Worm (Caenorhabditis elegans) whole organism, L4 larva: Measurements from ENCODE around the gene C44C10.3.
A peak's percentile ranks its signal among the peaks of the same experiment; 100 is the strongest.

Experiments
- D1046.2 ChIP-seq: fragments of 200-800 bp; sonication (Bioruptor generic); IDR thresholded peaks from 2 replicates; pipeline ENCODE4 v1.3.6; 2022; ENCODE audit warnings: missing genetic modification characterization, missing compliant biosample characterization
- F37D6.2 ChIP-seq: sonication (generic microtip); optimal IDR thresholded peaks from 2 replicates; lab custom pipeline; 2016; ENCODE audit warnings: mild to moderate bottlenecking, missing genetic modification characterization, missing compliant biosample characterization
- F44E2.7 ChIP-seq: fragments of 200-800 bp; sonication (Bioruptor generic); IDR thresholded peaks from 2 replicates; pipeline ENCODE4 v2.1.2; 2022; ENCODE audit warnings: missing genetic modification characterization, missing compliant biosample characterization
- T26A8.4 ChIP-seq: fragments of 200-800 bp; sonication (Bioruptor generic); IDR thresholded peaks from 2 replicates; pipeline ENCODE4 v1.3.6; 2022; ENCODE audit warnings: missing genetic modification characterization, missing compliant biosample characterization
- ZK337.2 ChIP-seq: fragments of 200-800 bp; sonication (Bioruptor generic); IDR thresholded peaks from 2 replicates; pipeline ENCODE4 v1.3.6; 2022; ENCODE audit warnings: missing genetic modification reagents, missing genetic modification characterization, missing compliant biosample characterization
- ZK546.5 ChIP-seq, 2 experiments: sonication (generic microtip); optimal IDR thresholded peaks; 2 replicates each; lab custom pipeline; 2017; ENCODE audit warnings: missing biosample characterization in 2 of 2, missing genetic modification characterization in 2 of 2
- aha-1 ChIP-seq: fragments of 150-350 bp; peaks from one replicate; lab custom pipeline; 2014; ENCODE audit warnings: missing biosample characterization, missing genetic modification characterization
- arid-1 ChIP-seq: fragments of 200-800 bp; sonication (Bioruptor generic); conservative IDR thresholded peaks from 2 replicates; pipeline ENCODE4 v1.3.6; 2022; ENCODE audit warnings: missing genetic modification reagents, missing genetic modification characterization, missing compliant biosample characterization
- attf-4 ChIP-seq: sonication (generic microtip); optimal IDR thresholded peaks from 3 replicates; lab custom pipeline; 2017; ENCODE audit warnings: missing biosample characterization, missing genetic modification characterization
- ceh-62 ChIP-seq: sonication (generic microtip); optimal IDR thresholded peaks from 2 replicates; lab custom pipeline; 2017; ENCODE audit warnings: missing biosample characterization, missing genetic modification characterization
- ces-1 ChIP-seq: fragments of 150-350 bp; sonication (generic microtip); optimal IDR thresholded peaks from 4 replicates; lab custom pipeline; 2014; ENCODE audit warnings: missing biosample characterization, missing genetic modification reagents, missing genetic modification characterization
- ctbp-1 ChIP-seq: fragments of 200-800 bp; sonication (Bioruptor generic); IDR thresholded peaks from 2 replicates; pipeline ENCODE4 v1.3.6; 2022; ENCODE audit warnings: missing genetic modification reagents, missing genetic modification characterization, missing compliant biosample characterization
- daf-16 ChIP-seq, 3 experiments: sonication (generic microtip); optimal IDR thresholded peaks; 2 replicates each; lab custom pipeline; 2016 to 2017; ENCODE audit warnings: missing genetic modification characterization in 3 of 3, missing genetic modification reagents in 3 of 3, mild to moderate bottlenecking in 2 of 3, missing compliant biosample characterization in 2 of 3, missing biosample characterization in 1 of 3, moderate library complexity in 1 of 3
- daf-8 ChIP-seq: fragments of 200-800 bp; sonication (Bioruptor generic); IDR thresholded peaks from 2 replicates; pipeline ENCODE4 v1.3.6; 2022; ENCODE audit warnings: missing genetic modification characterization, missing compliant biosample characterization
- dmd-6 ChIP-seq: fragments of 200-800 bp; sonication (Bioruptor generic); IDR thresholded peaks from 2 replicates; pipeline ENCODE4 v1.3.6; 2022; ENCODE audit warnings: missing genetic modification reagents, missing genetic modification characterization, missing compliant biosample characterization
- dpl-1 ChIP-seq: fragments of 150-350 bp; optimal IDR thresholded peaks from 2 replicates; lab custom pipeline; 2014; ENCODE audit warnings: missing biosample characterization, missing genetic modification reagents, missing genetic modification characterization
- dve-1 ChIP-seq: sonication (generic microtip); optimal IDR thresholded peaks from 2 replicates; lab custom pipeline; 2017; ENCODE audit warnings: antibody characterized with exemption, mild to moderate bottlenecking, missing genetic modification characterization, missing compliant biosample characterization; ENCODE audit not compliant: insufficient read depth
- fos-1 ChIP-seq: fragments of 150-350 bp; optimal IDR thresholded peaks from 2 replicates; lab custom pipeline; 2014; ENCODE audit warnings: missing biosample characterization, missing genetic modification characterization
- hlh-11 ChIP-seq: fragments of 200-800 bp; sonication (Bioruptor generic); optimal IDR thresholded peaks from 2 replicates; lab custom pipeline; 2018; ENCODE audit warnings: mild to moderate bottlenecking, missing genetic modification characterization, missing compliant biosample characterization
- lir-3 ChIP-seq: sonication (generic microtip); optimal IDR thresholded peaks from 2 replicates; lab custom pipeline; 2016; ENCODE audit warnings: mild to moderate bottlenecking, missing genetic modification characterization, missing compliant biosample characterization
- lsy-2 ChIP-seq, 2 experiments: fragments of 150-350 bp in 1 of 2; sonication (generic microtip) in 1 of 2; optimal IDR thresholded peaks; 2 replicates each; lab custom pipeline; 2014 to 2017; ENCODE audit warnings: missing biosample characterization in 2 of 2, missing genetic modification characterization in 2 of 2
- madf-5 ChIP-seq, 2 experiments: fragments of 200-800 bp; sonication (Bioruptor generic); IDR thresholded peaks; 2 replicates each; pipeline ENCODE4 v1.3.6; 2022; ENCODE audit warnings: missing compliant biosample characterization in 2 of 2, missing genetic modification characterization in 2 of 2
- madf-9 ChIP-seq: fragments of 200-800 bp; sonication (Bioruptor generic); conservative IDR thresholded peaks from 2 replicates; pipeline ENCODE4 v1.3.6; 2022; ENCODE audit warnings: missing genetic modification reagents, missing genetic modification characterization, missing compliant biosample characterization
- mdl-1 ChIP-seq, 2 experiments: fragments of 150-350 bp in 1 of 2; sonication (generic microtip) in 1 of 2; optimal IDR thresholded peaks; 2 replicates each; lab custom pipeline; 2014 to 2017; ENCODE audit warnings: missing biosample characterization in 2 of 2, missing genetic modification characterization in 2 of 2
- mep-1 ChIP-seq: fragments of 150-350 bp; sonication (generic microtip); optimal IDR thresholded peaks from 3 replicates; lab custom pipeline; 2014; ENCODE audit warnings: missing biosample characterization, missing genetic modification characterization
- mes-2 ChIP-seq: sonication (generic microtip); optimal IDR thresholded peaks from 2 replicates; lab custom pipeline; 2016; ENCODE audit warnings: missing genotype, mild to moderate bottlenecking, missing genetic modification characterization, missing compliant biosample characterization; ENCODE audit not compliant: poor library complexity, severe bottlenecking
- mxl-2 ChIP-seq: fragments of 200-800 bp; sonication (Bioruptor generic); conservative IDR thresholded peaks from 2 replicates; pipeline ENCODE4 v1.3.6; 2022; ENCODE audit warnings: missing genetic modification reagents, missing genetic modification characterization, missing compliant biosample characterization
- nhr-10 ChIP-seq: fragments of 150-350 bp; optimal IDR thresholded peaks from 2 replicates; lab custom pipeline; 2014; ENCODE audit warnings: missing biosample characterization, missing genetic modification characterization
- nhr-102 ChIP-seq: sonication (generic microtip); optimal IDR thresholded peaks from 2 replicates; lab custom pipeline; 2016; ENCODE audit warnings: mild to moderate bottlenecking, missing genetic modification characterization, moderate library complexity, missing compliant biosample characterization
- nhr-25 ChIP-seq: sonication (generic microtip); optimal IDR thresholded peaks from 2 replicates; lab custom pipeline; 2017; ENCODE audit warnings: missing genetic modification characterization, mild to moderate bottlenecking, missing compliant biosample characterization, antibody characterized with exemption, moderate library complexity, borderline replicate concordance; ENCODE audit not compliant: insufficient read depth
- nhr-28 ChIP-seq: fragments of 150-350 bp; optimal IDR thresholded peaks from 2 replicates; lab custom pipeline; 2014; ENCODE audit warnings: missing biosample characterization, missing genetic modification characterization
- nhr-6 ChIP-seq: fragments of 150-350 bp; optimal IDR thresholded peaks from 2 replicates; lab custom pipeline; 2014; ENCODE audit warnings: missing biosample characterization, missing genetic modification characterization
- nhr-77 ChIP-seq: fragments of 150-350 bp; optimal IDR thresholded peaks from 2 replicates; lab custom pipeline; 2014; ENCODE audit warnings: missing biosample characterization, missing genetic modification characterization
- pha-4 ChIP-seq, 2 experiments: fragments of 150-350 bp in 1 of 2; fragments of 200-800 bp in 1 of 2; sonication (Bioruptor generic) in 1 of 2; IDR thresholded peaks in 1 of 2; optimal IDR thresholded peaks in 1 of 2; 2 replicates each; pipeline versions ENCODE4 v1.3.6 to Lab custom; 2014 to 2022; ENCODE audit warnings: missing genetic modification characterization in 2 of 2, missing genetic modification reagents in 2 of 2, missing biosample characterization in 1 of 2, missing compliant biosample characterization in 1 of 2
- pqm-1 ChIP-seq: sonication (generic microtip); optimal IDR thresholded peaks from 2 replicates; lab custom pipeline; 2017; ENCODE audit warnings: missing biosample characterization, missing genetic modification characterization
- rbr-2 ChIP-seq: sonication (generic microtip); optimal IDR thresholded peaks from 2 replicates; lab custom pipeline; 2016; ENCODE audit warnings: missing genotype, missing genetic modification characterization, missing compliant biosample characterization
- snpc-1.2 ChIP-seq: fragments of 200-800 bp; sonication (Bioruptor generic); IDR thresholded peaks from 2 replicates; pipeline ENCODE4 v1.3.6; 2022; ENCODE audit warnings: missing genetic modification reagents, missing genetic modification characterization, missing compliant biosample characterization
- snpc-4 ChIP-seq: fragments of 150-350 bp; optimal IDR thresholded peaks from 2 replicates; lab custom pipeline; 2014; ENCODE audit warnings: missing biosample characterization, missing genetic modification characterization
- tra-1 ChIP-seq: fragments of 200-800 bp; sonication (Bioruptor generic); IDR thresholded peaks from 2 replicates; pipeline ENCODE4 v1.3.6; 2022; ENCODE audit warnings: missing genetic modification reagents, missing genetic modification characterization, missing compliant biosample characterization
- vab-7 ChIP-seq: fragments of 200-800 bp; sonication (Bioruptor generic); IDR thresholded peaks from 2 replicates; pipeline ENCODE4 v1.3.6; 2022; ENCODE audit warnings: missing genetic modification reagents, missing genetic modification characterization, missing compliant biosample characterization
- ztf-11 ChIP-seq: fragments of 150-350 bp; optimal IDR thresholded peaks from 2 replicates; lab custom pipeline; 2014; ENCODE audit warnings: missing biosample characterization, missing genetic modification characterization

The C44C10.3 gene

DNA sequence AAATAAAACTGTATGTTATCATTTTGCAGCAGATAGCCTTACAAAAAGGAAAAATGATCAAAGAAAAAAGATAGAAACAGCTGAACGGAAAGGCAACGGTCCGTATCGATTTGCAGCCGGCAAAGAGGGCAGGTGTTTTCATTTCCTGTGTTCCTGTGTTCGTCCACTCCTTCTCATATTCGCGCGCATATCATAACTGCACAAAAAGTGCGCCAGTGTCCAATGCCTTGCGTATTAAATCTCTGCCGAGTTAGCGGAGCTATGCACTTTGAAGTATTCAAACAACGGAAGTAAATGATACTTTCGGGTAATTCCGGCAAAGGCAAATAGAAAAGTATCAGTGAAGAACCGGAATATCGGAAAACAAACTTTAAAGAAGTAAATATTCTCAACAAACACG is 39.8 kb upstream of the C44C10.3 start:
- TF ChIP-seq madf-5 (GFP tag; IDR thresholded peaks at IDR 0.05; lab: Robert Waterston, UW) (no peak), nhr-28 (tag; lab: Kevin White, UChicago) (peak; percentile 9), madf-9 (no peak), dpl-1 (GFP tag; lab: Kevin White, UChicago) (peak; percentile 65), vab-7 (GFP tag; lab: Robert Waterston, UW) (no peak), nhr-25 (no peak), nhr-102 (tag; lab: Kevin White, UChicago) (no peak), dve-1 (tag; lab: Kevin White, UChicago) (peak; percentile 52), snpc-4 (tag; lab: Kevin White, UChicago) (no peak), mes-2 (peak; percentile 5), arid-1 (GFP tag; lab: Robert Waterston, UW) (no peak)
- TF ChIP-seq, all 104 proteins: peak for 4

DNA sequence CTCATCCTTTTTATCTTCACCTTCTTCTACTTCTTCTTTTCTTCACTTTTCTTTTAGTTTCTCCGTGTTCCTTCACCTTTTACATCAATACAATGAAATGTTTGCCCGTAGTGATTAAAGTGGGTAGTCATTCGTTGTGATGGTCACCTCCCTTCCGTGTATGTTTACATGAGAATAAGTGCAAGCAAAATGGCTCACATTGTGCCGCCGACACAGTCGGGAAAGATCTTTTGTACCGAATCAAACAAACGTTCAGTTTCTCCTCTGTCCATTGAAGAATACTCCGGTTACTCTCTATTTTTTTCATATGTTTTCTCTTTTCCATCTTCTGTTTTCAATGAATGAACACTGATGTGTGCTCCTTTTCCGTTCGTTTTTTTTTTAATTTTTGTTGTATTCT is 38.2 kb upstream of the C44C10.3 start:
- TF ChIP-seq ceh-62 (tag; lab: Kevin White, UChicago) (no peak), pha-4 (GFP tag; IDR thresholded peaks at IDR 0.05; lab: Robert Waterston, UW) (no peak), pha-4 (tag; optimal IDR thresholded peaks at IDR 0.05; lab: Kevin White, UChicago) (peak; percentile 62), dve-1 (tag; lab: Kevin White, UChicago) (peak; percentile 8), aha-1 (tag; lab: Kevin White, UChicago) (peak; percentile 53), daf-16 (GFP tag; optimal IDR thresholded peaks at IDR 0.05; lab: Kevin White, UChicago) (no peak), daf-16 (tag; optimal IDR thresholded peaks at IDR 0.05; lab: Kevin White, UChicago) (peak; percentile 52), tra-1 (GFP tag; lab: Robert Waterston, UW) (no peak), mes-2 (peak; percentile 9)

DNA sequence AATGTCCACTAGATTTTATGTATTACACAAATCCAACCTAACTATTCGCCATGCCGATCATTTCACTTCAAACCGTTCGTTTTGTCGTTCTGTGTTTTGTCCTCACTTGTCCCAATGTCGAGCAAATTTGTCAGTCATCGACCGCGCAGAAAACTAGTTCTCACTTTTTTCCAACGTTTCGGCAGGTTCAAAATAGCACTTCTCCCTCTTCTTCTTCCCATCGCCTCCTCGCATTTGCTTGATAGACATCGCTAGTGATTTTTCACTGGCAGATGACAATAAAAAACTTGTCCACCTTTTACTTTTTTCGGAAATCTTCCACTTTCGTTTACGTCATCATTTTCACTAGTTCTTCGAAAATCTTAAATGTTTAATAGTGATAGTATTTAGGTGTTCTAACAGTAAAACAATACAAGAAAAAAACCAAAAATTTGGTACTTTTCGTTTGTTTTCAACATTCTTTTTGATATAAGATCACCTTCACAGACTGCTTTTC is 36.8 kb upstream of the C44C10.3 start:
- TF ChIP-seq pqm-1 (tag; lab: Kevin White, UChicago) (no peak), aha-1 (tag; lab: Kevin White, UChicago) (peak; percentile 61)
- TF ChIP-seq, all 104 proteins: peak for 1

DNA sequence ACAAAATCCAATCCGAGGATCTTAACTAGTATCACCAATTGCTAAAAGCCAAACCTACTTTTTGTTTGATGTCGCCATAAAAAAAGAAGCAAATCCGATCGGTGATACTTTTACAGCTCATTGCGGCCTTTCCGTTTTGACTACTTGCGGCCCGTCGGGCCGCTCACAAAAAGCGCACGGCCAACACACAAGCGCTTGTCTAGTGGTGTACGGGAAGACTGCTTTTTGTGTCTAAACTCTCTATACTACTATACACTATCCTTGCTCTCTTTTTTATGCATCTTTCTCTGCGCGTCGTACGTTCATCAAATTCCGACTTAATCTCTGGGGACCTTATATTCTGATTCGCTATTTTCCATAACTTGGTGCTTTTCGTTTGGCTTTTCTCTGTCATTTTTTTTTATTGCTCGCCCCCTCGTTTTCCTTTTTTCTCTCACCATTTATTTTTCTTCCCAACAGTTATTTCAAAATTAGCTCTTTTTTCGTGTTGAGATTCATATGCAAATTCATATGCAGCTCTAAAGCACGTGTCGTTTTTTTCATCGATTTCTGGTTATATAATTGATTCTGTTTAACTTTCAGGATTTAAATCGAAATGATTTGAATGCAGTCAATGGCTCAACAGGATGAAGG is 35.7 kb upstream of the C44C10.3 start, which contains the start of gene noca-2:
Gene noca-2 (plus strand): TSS at position 583 of the 633 bp plus-strand sequence.
- TF ChIP-seq fos-1 = no peak
- no peak for TF ChIP-seq pqm-1 (tag; lab: Kevin White, UChicago)
- no peak for TF ChIP-seq D1046.2 (GFP tag; lab: Robert Waterston, UW)
- TF ChIP-seq ZK337.2 (GFP tag; lab: Robert Waterston, UW) = no peak
- TF ChIP-seq rbr-2 = peak; percentile 33
- no peak for TF ChIP-seq lsy-2 (tag; optimal IDR thresholded peaks at IDR 0.05; lab: Kevin White, UChicago)
- no peak for TF ChIP-seq ZK546.5 (tag; optimal IDR thresholded peaks at IDR 0.05; lab: Kevin White, UChicago)
- peak; percentile 45 for TF ChIP-seq aha-1 (tag; lab: Kevin White, UChicago)
- TF ChIP-seq ces-1 = no peak
- TF ChIP-seq mdl-1 (tag; optimal IDR thresholded peaks at IDR 0.05; lab: Kevin White, UChicago) = peak in 1 of 2 experiments; percentile 19
- peak; percentile 29 for TF ChIP-seq nhr-28 (tag; lab: Kevin White, UChicago)
- TF ChIP-seq mep-1 (tag; lab: Kevin White, UChicago) = peak; percentile 54
- TF ChIP-seq snpc-1.2 (GFP tag; lab: Robert Waterston, UW) = no peak
- TF ChIP-seq attf-4 (tag; lab: Kevin White, UChicago) = no peak
- TF ChIP-seq nhr-77 (tag; lab: Kevin White, UChicago) = no peak
- TF ChIP-seq T26A8.4 = no peak
- TF ChIP-seq vab-7 (GFP tag; lab: Robert Waterston, UW) = no peak
- 0 out of 2 replicates have a peak, but pooled peaks have one; percentile 47 for TF ChIP-seq ctbp-1 (GFP tag; lab: Robert Waterston, UW)
- no peak for TF ChIP-seq nhr-10 (tag; lab: Kevin White, UChicago)
- TF ChIP-seq snpc-4 (tag; lab: Kevin White, UChicago) = no peak
- peak; percentile 30 for TF ChIP-seq hlh-11 (tag; lab: Kevin White, UChicago)
- TF ChIP-seq ztf-11 = no peak
- TF ChIP-seq nhr-102 (tag; lab: Kevin White, UChicago) = no peak
- no peak for TF ChIP-seq lir-3 (tag; lab: Kevin White, UChicago)
- peak; percentile 17 for TF ChIP-seq dpl-1 (GFP tag; lab: Kevin White, UChicago)
- no peak for TF ChIP-seq ceh-62 (tag; lab: Kevin White, UChicago)
- no peak for TF ChIP-seq madf-5 (GFP tag; IDR thresholded peaks at IDR 0.05; lab: Robert Waterston, UW)
- no peak for TF ChIP-seq mxl-2 (GFP tag; lab: Robert Waterston, UW)
- no peak for TF ChIP-seq dve-1 (tag; lab: Kevin White, UChicago)
- peak; percentile 4 for TF ChIP-seq nhr-6 (tag; lab: Kevin White, UChicago)
- no peak for TF ChIP-seq F44E2.7 (GFP tag; lab: Robert Waterston, UW)
- TF ChIP-seq daf-8 = no peak
- peak; percentile 36 for TF ChIP-seq dmd-6 (GFP tag; lab: Robert Waterston, UW)
- no peak for TF ChIP-seq F37D6.2 (tag; lab: Kevin White, UChicago)
